Worm (Caenorhabditis elegans) whole organism, early embryonic: ENCODE results near the gene K10G4.5.

ENCODE experiments used
- B0310.2 ChIP-seq: sonication (generic microtip); optimal IDR thresholded peaks from 2 replicates; lab custom pipeline; 2016; ENCODE audit warnings: mild to moderate bottlenecking, missing genetic modification characterization, missing compliant biosample characterization
- ceh-13 ChIP-seq: fragments of 200-800 bp; sonication (Bioruptor generic); optimal IDR thresholded peaks from 2 replicates; lab custom pipeline; 2018; ENCODE audit warnings: mild to moderate bottlenecking, missing genetic modification characterization, missing compliant biosample characterization
- pes-1 ChIP-seq: fragments of 200-800 bp; sonication (Bioruptor generic); IDR thresholded peaks from 2 replicates; pipeline ENCODE4 v1.3.6; 2022; ENCODE audit warnings: missing genetic modification reagents, missing genetic modification characterization, missing compliant biosample characterization
- scrt-1 ChIP-seq: fragments of 200-800 bp; sonication (Bioruptor generic); IDR thresholded peaks from 2 replicates; pipeline ENCODE4 v1.3.6; 2022; ENCODE audit warnings: missing genetic modification characterization, missing compliant biosample characterization
- tra-4 ChIP-seq: sonication (generic microtip); optimal IDR thresholded peaks from 2 replicates; lab custom pipeline; 2017; ENCODE audit warnings: missing genetic modification characterization, missing compliant biosample characterization

ce11 chrV:17284159-17284558 is 17.1 kb downstream of the K10G4.5 start:
- no peak for TF ChIP-seq ceh-13 (GFP tag; lab: Kevin White, UChicago)
- TF ChIP-seq B0310.2 (tag; lab: Kevin White, UChicago): no peak
- no peak for TF ChIP-seq scrt-1 (GFP tag; lab: Robert Waterston, UW)
- no peak for TF ChIP-seq pes-1
- TF ChIP-seq tra-4 (tag; lab: Kevin White, UChicago): no peak
